Fruit fly (Drosophila melanogaster) whole organism, wandering third instar larva: ENCODE measurements around the gene Agxt.
A peak's percentile ranks its signal among the peaks of the same experiment; 100 is the strongest.

Experiments used
- Abd-B ChIP-seq: fragments of >200 bp; optimal IDR thresholded peaks from 2 replicates; lab custom pipeline; 2017; ENCODE audit warnings: missing biosample characterization, missing genetic modification characterization
- CG32264 ChIP-seq: fragments of 200-800 bp; sonication (Bioruptor generic); optimal IDR thresholded peaks from 2 replicates; lab custom pipeline; 2016; ENCODE audit warnings: missing biosample characterization, missing genetic modification characterization
- CG9705 ChIP-seq: fragments of 200-800 bp; sonication (Bioruptor generic); optimal IDR thresholded peaks from 2 replicates; lab custom pipeline; 2018; ENCODE audit warnings: missing biosample characterization, mild to moderate bottlenecking, missing genetic modification characterization
- CrebA ChIP-seq: fragments of 200-800 bp; sonication (Bioruptor generic); optimal IDR thresholded peaks from 2 replicates; lab custom pipeline; 2016; ENCODE audit warnings: missing biosample characterization, mild to moderate bottlenecking, missing genetic modification characterization, borderline replicate concordance
- Dfd ChIP-seq: fragments of >200 bp; optimal IDR thresholded peaks from 2 replicates; lab custom pipeline; 2017; ENCODE audit warnings: missing biosample characterization, missing genetic modification characterization
- Dif ChIP-seq: fragments of 200-275, 200-300 bp; sonication (Bioruptor generic); optimal IDR thresholded peaks from 2 replicates; lab custom pipeline; 2018; ENCODE audit warnings: missing biosample characterization, missing genetic modification characterization; ENCODE audit not compliant: partially characterized antibody
- GATAd ChIP-seq: sonication (Bioruptor generic); optimal IDR thresholded peaks from 2 replicates; lab custom pipeline; 2016; ENCODE audit warnings: missing biosample characterization, missing genetic modification characterization
- HLH106 ChIP-seq: fragments of 200-800 bp; optimal IDR thresholded peaks from 3 replicates; lab custom pipeline; 2019; ENCODE audit warnings: missing biosample characterization, mild to moderate bottlenecking, missing genetic modification characterization, moderate library complexity
- Hnf4 ChIP-seq: fragments of 200-800 bp; sonication (Bioruptor generic); optimal IDR thresholded peaks from 2 replicates; lab custom pipeline; 2016; ENCODE audit warnings: missing biosample characterization, mild to moderate bottlenecking, missing genetic modification characterization
- Hr78 ChIP-seq: fragments of >200 bp; optimal IDR thresholded peaks from 2 replicates; lab custom pipeline; 2017; ENCODE audit warnings: missing biosample characterization, missing genetic modification characterization
- Hr83 ChIP-seq: fragments of 200-300 bp; sonication (Bioruptor generic); optimal IDR thresholded peaks from 2 replicates; lab custom pipeline; 2016; ENCODE audit warnings: missing biosample characterization, mild to moderate bottlenecking, missing genetic modification characterization, moderate library complexity; ENCODE audit not compliant: poor library complexity, severe bottlenecking
- Jra ChIP-seq: sonication (Bioruptor generic); optimal IDR thresholded peaks from 2 replicates; lab custom pipeline; 2016; ENCODE audit warnings: missing biosample characterization, missing genetic modification characterization
- Mio ChIP-seq: sonication (Bioruptor generic); optimal IDR thresholded peaks from 2 replicates; lab custom pipeline; 2016; ENCODE audit warnings: missing biosample characterization, missing genetic modification characterization
- Myc ChIP-seq: fragments of >200 bp; optimal IDR thresholded peaks from 2 replicates; lab custom pipeline; 2017
- N ChIP-seq: fragments of >200 bp; optimal IDR thresholded peaks from 2 replicates; lab custom pipeline; 2018; ENCODE audit warnings: missing biosample characterization, missing external identifiers, missing genetic modification characterization
- OdsH ChIP-seq: fragments of 200-800 bp; sonication (Bioruptor generic); optimal IDR thresholded peaks from 2 replicates; lab custom pipeline; 2016; ENCODE audit warnings: missing biosample characterization, mild to moderate bottlenecking, missing genetic modification characterization
- Rel ChIP-seq, 2 experiments: fragments of 200-800 bp; sonication (Bioruptor generic) in 1 of 2; optimal IDR thresholded peaks; 2 replicates in 1 of 2; 3 replicates in 1 of 2; lab custom pipeline; 2016 to 2019; ENCODE audit warnings: mild to moderate bottlenecking in 2 of 2, missing biosample characterization in 2 of 2, missing genetic modification characterization in 2 of 2, moderate library complexity in 1 of 2
- Sp1 ChIP-seq: fragments of 200-800 bp; sonication (Bioruptor generic); optimal IDR thresholded peaks from 3 replicates; lab custom pipeline; 2019; ENCODE audit warnings: missing biosample characterization, mild to moderate bottlenecking, missing genetic modification characterization, moderate library complexity
- Vsx2 ChIP-seq: fragments of 200-300, 225-300 bp; sonication (Bioruptor generic); optimal IDR thresholded peaks from 2 replicates; lab custom pipeline; 2018; ENCODE audit warnings: missing biosample characterization, missing genetic modification characterization; ENCODE audit not compliant: partially characterized antibody
- br ChIP-seq: fragments of 200-800 bp; sonication (Bioruptor generic); optimal IDR thresholded peaks from 2 replicates; lab custom pipeline; 2016; ENCODE audit warnings: missing biosample characterization, missing genetic modification characterization
- brk ChIP-seq: fragments of 200-800 bp; sonication (Bioruptor generic); optimal IDR thresholded peaks from 2 replicates; lab custom pipeline; 2016; ENCODE audit warnings: missing biosample characterization, mild to moderate bottlenecking, missing genetic modification characterization
- dl ChIP-seq, 2 experiments: fragments of 175-275, 200-275 bp in 1 of 2; fragments of 200-275 bp in 1 of 2; sonication (Bioruptor generic); optimal IDR thresholded peaks; lab custom pipeline; 2018; ENCODE audit warnings: mild to moderate bottlenecking in 2 of 2, missing biosample characterization in 2 of 2, missing genetic modification characterization in 2 of 2, moderate library complexity in 2 of 2; ENCODE audit not compliant: partially characterized antibody in 2 of 2, insufficient read depth in 1 of 2
- dmrt93B ChIP-seq: fragments of 200-800 bp; sonication (Bioruptor generic); optimal IDR thresholded peaks from 2 replicates; lab custom pipeline; 2018; ENCODE audit warnings: missing biosample characterization, mild to moderate bottlenecking, missing genetic modification characterization
- dsf ChIP-seq: sonication (Bioruptor generic); optimal IDR thresholded peaks from 2 replicates; lab custom pipeline; 2016; ENCODE audit warnings: missing biosample characterization, missing genetic modification characterization, borderline replicate concordance
- ey ChIP-seq: fragments of 200-800 bp; sonication (Bioruptor generic); optimal IDR thresholded peaks from 2 replicates; lab custom pipeline; 2016; ENCODE audit warnings: missing biosample characterization, missing genetic modification characterization
- foxo ChIP-seq, 2 experiments: fragments of 200-800 bp; sonication (Bioruptor generic); optimal IDR thresholded peaks; 2 replicates in 1 of 2; 3 replicates in 1 of 2; lab custom pipeline; 2016 to 2017; ENCODE audit warnings: missing biosample characterization in 2 of 2, missing genetic modification characterization in 2 of 2
- fru ChIP-seq: fragments of 200-800 bp; sonication (Bioruptor generic); optimal IDR thresholded peaks from 3 replicates; lab custom pipeline; 2016; ENCODE audit warnings: missing biosample characterization, mild to moderate bottlenecking, missing genetic modification characterization
- h ChIP-seq: fragments of 200-800 bp; sonication (Bioruptor generic); optimal IDR thresholded peaks from 3 replicates; lab custom pipeline; 2016; ENCODE audit warnings: missing biosample characterization, mild to moderate bottlenecking, missing genetic modification characterization
- jim ChIP-seq: fragments of 175-275, 200-325 bp; sonication (Bioruptor generic); optimal IDR thresholded peaks from 2 replicates; lab custom pipeline; 2016; ENCODE audit warnings: missing biosample characterization, mild to moderate bottlenecking, missing genetic modification characterization
- lola ChIP-seq: fragments of >200 bp; optimal IDR thresholded peaks from 2 replicates; lab custom pipeline; 2017; ENCODE audit warnings: missing biosample characterization, missing genetic modification characterization
- pan ChIP-seq: fragments of >200 bp; optimal IDR thresholded peaks from 2 replicates; lab custom pipeline; 2017
- psq ChIP-seq: fragments of 200-800 bp; sonication (Bioruptor generic); optimal IDR thresholded peaks from 3 replicates; lab custom pipeline; 2017; ENCODE audit warnings: missing biosample characterization, mild to moderate bottlenecking, missing genetic modification characterization, moderate library complexity
- rgr ChIP-seq: fragments of 200-800 bp; sonication (Bioruptor generic); optimal IDR thresholded peaks from 3 replicates; lab custom pipeline; 2016; ENCODE audit warnings: missing biosample characterization, mild to moderate bottlenecking, missing genetic modification characterization
- sage ChIP-seq: fragments of 200-800 bp; sonication (Bioruptor generic); optimal IDR thresholded peaks from 2 replicates; lab custom pipeline; 2016; ENCODE audit warnings: missing biosample characterization, mild to moderate bottlenecking, missing genetic modification characterization
- sv ChIP-seq: fragments of 200-800 bp; sonication (Bioruptor generic); optimal IDR thresholded peaks from 3 replicates; lab custom pipeline; 2016; ENCODE audit warnings: missing biosample characterization, missing genetic modification characterization
- tai ChIP-seq: sonication (Bioruptor generic); optimal IDR thresholded peaks from 2 replicates; lab custom pipeline; 2016; ENCODE audit warnings: missing biosample characterization, missing genetic modification characterization
- usp ChIP-seq: fragments of >200 bp; optimal IDR thresholded peaks from 2 replicates; lab custom pipeline; 2017; ENCODE audit warnings: missing biosample characterization, missing genetic modification characterization
- woc ChIP-seq: sonication (Bioruptor generic); optimal IDR thresholded peaks from 2 replicates; lab custom pipeline; 2016; ENCODE audit warnings: missing biosample characterization, mild to moderate bottlenecking, missing genetic modification characterization

Gene Agxt

dm6 chrX:6549428-6550117 is 20.8 kb downstream of the Agxt start (continued):
- TF ChIP-seq h = peak; percentile 98
- no peak for TF ChIP-seq usp (GFP tag; lab: Kevin White, UChicago)
- TF ChIP-seq brk (GFP tag; lab: Kevin White, UChicago) = no peak
- peak; percentile 93 for TF ChIP-seq CG32264
- peak; percentile 94 for TF ChIP-seq Rel (GFP tag; optimal IDR thresholded peaks at IDR 0.05; lab: Kevin White, UChicago)
- TF ChIP-seq Rel (tag; optimal IDR thresholded peaks at IDR 0.05; lab: Kevin White, UChicago) = peak; percentile 81
- no peak for TF ChIP-seq Abd-B
- TF ChIP-seq CrebA = no peak
- peak; percentile 84 to 98 for TF ChIP-seq foxo (GFP tag; optimal IDR thresholded peaks at IDR 0.05; lab: Kevin White, UChicago)
- TF ChIP-seq tai (GFP tag; lab: Kevin White, UChicago) = no peak
- TF ChIP-seq Myc = no peak

dm6 chrX:6550118-6550502 is 21.4 kb downstream of the Agxt start:
- TF ChIP-seq Rel (GFP tag; optimal IDR thresholded peaks at IDR 0.05; lab: Kevin White, UChicago) (no peak), Rel (tag; optimal IDR thresholded peaks at IDR 0.05; lab: Kevin White, UChicago) (peak; percentile 84), Vsx2 (no peak)

- TF ChIP-seq lola (no peak), h (no peak), Myc (no peak), Abd-B (no peak), ey (no peak), Dfd (GFP tag; lab: Kevin White, UChicago) (no peak), Sp1 (GFP tag; lab: Kevin White, UChicago) (no peak), Hr78 (no peak), Mio (GFP tag; lab: Kevin White, UChicago) (no peak), Rel (GFP tag; optimal IDR thresholded peaks at IDR 0.05; lab: Kevin White, UChicago) (no peak), Rel (tag; optimal IDR thresholded peaks at IDR 0.05; lab: Kevin White, UChicago) (no peak), dmrt93B (no peak), CG32264 (no peak)
Observed at dm6 chrX:6551464-6551863, 22.7 kb downstream of the Agxt start.

dm6 chrX:6571234-6571915 is 42.6 kb downstream of the Agxt start:
- TF ChIP-seq foxo (GFP tag; optimal IDR thresholded peaks at IDR 0.05; lab: Kevin White, UChicago) (peak in 1 of 2 experiments; percentile 83), sv (GFP tag; lab: Kevin White, UChicago) (peak; percentile 67), dl (GFP tag; optimal IDR thresholded peaks at IDR 0.05; lab: Kevin White, UChicago; ENCODE audit: insufficient read depth in 1 of 2, partially characterized antibody in 2 of 2) (no peak), HLH106 (peak; percentile 86), Dif (GFP tag; lab: Kevin White, UChicago) (no peak), Hnf4 (GFP tag; lab: Kevin White, UChicago) (peak; percentile 26), CG32264 (no peak), Abd-B (no peak), N (GFP tag; lab: Kevin White, UChicago) (no peak), jim (no peak), br (GFP tag; lab: Kevin White, UChicago) (peak; percentile 37), Rel (GFP tag; optimal IDR thresholded peaks at IDR 0.05; lab: Kevin White, UChicago) (peak; percentile 34), Rel (tag; optimal IDR thresholded peaks at IDR 0.05; lab: Kevin White, UChicago) (peak; percentile 18), brk (GFP tag; lab: Kevin White, UChicago) (peak; percentile 29), CG9705 (GFP tag; lab: Kevin White, UChicago) (peak; percentile 70), Vsx2 (no peak), Myc (no peak), OdsH (GFP tag; lab: Kevin White, UChicago) (peak; percentile 65), tai (GFP tag; lab: Kevin White, UChicago) (peak; percentile 30), usp (GFP tag; lab: Kevin White, UChicago) (no peak), rgr (GFP tag; lab: Kevin White, UChicago) (peak; percentile 72), pan (no peak), h (peak; percentile 78), dsf (no peak), Hr78 (no peak), lola (no peak), woc (GFP tag; lab: Kevin White, UChicago) (peak; percentile 3), Jra (GFP tag; lab: Kevin White, UChicago) (no peak), ey (peak; percentile 68), fru (GFP tag; lab: Kevin White, UChicago) (peak; percentile 79), GATAd (GFP tag; lab: Kevin White, UChicago) (no peak), CrebA (no peak), psq (GFP tag; lab: Kevin White, UChicago) (peak; percentile 71), Sp1 (GFP tag; lab: Kevin White, UChicago) (peak; percentile 89), Hr83 (no peak), Mio (GFP tag; lab: Kevin White, UChicago) (no peak), sage (GFP tag; lab: Kevin White, UChicago) (peak; percentile 16), Dfd (GFP tag; lab: Kevin White, UChicago) (no peak), dmrt93B (peak; percentile 79)
- TF ChIP-seq, all 38 proteins: peak for 19
